Worm (Caenorhabditis elegans) whole organism, late embryonic: ENCODE measurements around the gene ascc-1.

Experiments used
- F13H6.1 ChIP-seq: sonication (generic microtip); optimal IDR thresholded peaks from 2 replicates; lab custom pipeline; 2016; ENCODE audit warnings: missing genetic modification characterization, missing compliant biosample characterization
- hlh-13 ChIP-seq: fragments of 200-800 bp; sonication (Bioruptor generic); optimal IDR thresholded peaks from 2 replicates; lab custom pipeline; 2018; ENCODE audit warnings: mild to moderate bottlenecking, missing genetic modification characterization, missing compliant biosample characterization
- hlh-15 ChIP-seq: sonication (generic microtip); optimal IDR thresholded peaks from 2 replicates; lab custom pipeline; 2016; ENCODE audit warnings: missing genetic modification characterization, missing compliant biosample characterization
- hlh-30 ChIP-seq: sonication (generic microtip); optimal IDR thresholded peaks from 2 replicates; lab custom pipeline; 2017; ENCODE audit warnings: antibody characterized with exemption, missing genetic modification characterization, missing compliant biosample characterization; ENCODE audit not compliant: insufficient read depth
- mec-3 ChIP-seq: sonication (generic microtip); optimal IDR thresholded peaks from 2 replicates; lab custom pipeline; 2016; ENCODE audit warnings: borderline replicate concordance, missing genetic modification characterization, missing compliant biosample characterization
- nfya-1 ChIP-seq: sonication (generic microtip); optimal IDR thresholded peaks from 2 replicates; lab custom pipeline; 2017; ENCODE audit warnings: missing genetic modification characterization, mild to moderate bottlenecking, missing compliant biosample characterization, antibody characterized with exemption, moderate library complexity
- pax-1 ChIP-seq: fragments of 150-350 bp; optimal IDR thresholded peaks from 2 replicates; lab custom pipeline; 2014; ENCODE audit warnings: missing biosample characterization, missing genetic modification characterization

ce11 chrII:51352-51751 lies 6.1 kb upstream of the ascc-1 start, which contains the start of gene sptl-1:
- TF ChIP-seq mec-3, result no peak
- no peak for TF ChIP-seq hlh-30
- no peak for TF ChIP-seq nfya-1 (tag; lab: Kevin White, UChicago)
- TF ChIP-seq pax-1, result no peak
- TF ChIP-seq F13H6.1 (tag; lab: Kevin White, UChicago), result no peak
- no peak for TF ChIP-seq hlh-15 (tag; lab: Kevin White, UChicago)
- no peak for TF ChIP-seq hlh-13 (GFP tag; lab: Kevin White, UChicago)
